Worm (Caenorhabditis elegans): Measurements from ENCODE around the gene fbxa-182.

DNA sequence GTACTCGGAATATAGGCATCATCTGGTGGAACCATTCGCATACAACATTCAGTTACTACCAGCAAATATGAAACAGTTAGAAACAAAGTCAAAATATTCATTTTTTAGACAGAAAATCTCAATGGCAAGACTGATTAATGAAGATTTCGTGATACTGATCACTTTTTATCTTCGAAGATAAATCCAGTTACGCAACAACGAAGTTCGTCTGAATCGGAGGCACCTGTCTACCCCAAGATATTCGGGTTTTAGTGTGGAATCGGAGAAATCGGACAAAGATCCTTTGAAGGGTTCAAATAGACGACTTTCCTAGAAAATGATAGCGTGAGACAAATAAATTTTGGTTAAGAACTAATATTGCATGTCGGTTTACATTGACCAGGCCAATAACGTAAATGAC, 16.7 kb downstream of the fbxa-182 start, which contains the start of gene F16G10.13:
- no peak for TF ChIP-seq him-1 (tag; optimal IDR thresholded peaks at IDR 0.05)
- no peak for TF ChIP-seq W03F9.2 (tag; optimal IDR thresholded peaks at IDR 0.05)
